Worm (Caenorhabditis elegans): Measurements from ENCODE around the gene H10D18.1.

The H10D18.1 gene

ce11 chrV:3773618-3774017 lies 41.4 kb upstream of the H10D18.1 start:
- TF ChIP-seq elt-3 (tag; optimal IDR thresholded peaks at IDR 0.05) (no peak), alr-1 (tag; optimal IDR thresholded peaks at IDR 0.05) (no peak), F13H6.1 (tag; optimal IDR thresholded peaks at IDR 0.05) (no peak), gmeb-1 (tag; optimal IDR thresholded peaks at IDR 0.05) (no peak), blmp-1 (tag; optimal IDR thresholded peaks at IDR 0.05; ENCODE audit: insufficient read depth) (no peak), nhr-11 (tag; optimal IDR thresholded peaks at IDR 0.05) (no peak), ama-1 (optimal IDR thresholded peaks at IDR 0.05) (no peak), egl-27 (tag; optimal IDR thresholded peaks at IDR 0.05) (no peak), aly-2 (tag; optimal IDR thresholded peaks at IDR 0.05) (no peak), nhr-23 (tag; optimal IDR thresholded peaks at IDR 0.05) (no peak), peb-1 (tag; optimal IDR thresholded peaks at IDR 0.05) (no peak), ceh-16 (tag; optimal IDR thresholded peaks at IDR 0.05) (no peak), fos-1 (tag; optimal IDR thresholded peaks at IDR 0.05) (no peak)

ce11 chrV:3774653-3775052 lies 40.4 kb upstream of the H10D18.1 start:
- no peak for TF ChIP-seq nhr-21 (tag; optimal IDR thresholded peaks at IDR 0.05)
- TF ChIP-seq Y55F3AM.14 (GFP tag; optimal IDR thresholded peaks at IDR 0.05): no peak
- no peak for TF ChIP-seq alr-1 (tag; optimal IDR thresholded peaks at IDR 0.05)
- TF ChIP-seq lsy-2 (tag; optimal IDR thresholded peaks at IDR 0.05): no peak
- TF ChIP-seq aly-2 (tag; optimal IDR thresholded peaks at IDR 0.05): no peak
- TF ChIP-seq lin-13 (GFP tag; optimal IDR thresholded peaks at IDR 0.05): no peak
- no peak for TF ChIP-seq fos-1 (tag; optimal IDR thresholded peaks at IDR 0.05)

ce11 chrV:3776086-3776589 lies 38.9 kb upstream of the H10D18.1 start, which contains the start of gene cysl-3:
Gene cysl-3 (minus strand): TSS chrV:3776136.
- no peak for TF ChIP-seq fos-1 (tag; optimal IDR thresholded peaks at IDR 0.05)
- TF ChIP-seq peb-1 (tag; optimal IDR thresholded peaks at IDR 0.05): no peak
- TF ChIP-seq alr-1 (tag; optimal IDR thresholded peaks at IDR 0.05): no peak
- TF ChIP-seq nhr-25 (tag; optimal IDR thresholded peaks at IDR 0.05): no peak
- TF ChIP-seq C34F6.9 (tag; optimal IDR thresholded peaks at IDR 0.05): no peak
- no peak for TF ChIP-seq R02D3.7 (tag; optimal IDR thresholded peaks at IDR 0.05)
- no peak for TF ChIP-seq blmp-1 (tag; optimal IDR thresholded peaks at IDR 0.05; ENCODE audit: insufficient read depth)
- TF ChIP-seq ztf-11 (tag; optimal IDR thresholded peaks at IDR 0.05): no peak
- TF ChIP-seq lin-13 (GFP tag; optimal IDR thresholded peaks at IDR 0.05): no peak
- no peak for TF ChIP-seq dmd-4 (tag; optimal IDR thresholded peaks at IDR 0.05)
- no peak for TF ChIP-seq ceh-16 (tag; optimal IDR thresholded peaks at IDR 0.05)
- TF ChIP-seq aly-2 (tag; optimal IDR thresholded peaks at IDR 0.05): no peak
- no peak for TF ChIP-seq nhr-237 (tag; optimal IDR thresholded peaks at IDR 0.05)
- TF ChIP-seq mdl-1 (tag; optimal IDR thresholded peaks at IDR 0.05): no peak

ce11 chrV:3776946-3777345 lies 38.1 kb upstream of the H10D18.1 start:
- TF ChIP-seq sma-9 (GFP tag; optimal IDR thresholded peaks at IDR 0.05): peak; percentile 31
- no peak for TF ChIP-seq sma-9 (tag; optimal IDR thresholded peaks at IDR 0.05)
- TF ChIP-seq ceh-82 (tag; optimal IDR thresholded peaks at IDR 0.05): no peak
- TF ChIP-seq nhr-21 (tag; optimal IDR thresholded peaks at IDR 0.05): no peak
- no peak for TF ChIP-seq crh-2 (tag; optimal IDR thresholded peaks at IDR 0.05)
- TF ChIP-seq lin-11 (tag; optimal IDR thresholded peaks at IDR 0.05): no peak
- TF ChIP-seq skn-1 (tag; optimal IDR thresholded peaks at IDR 0.05): no peak
- no peak for TF ChIP-seq unc-39 (tag; optimal IDR thresholded peaks at IDR 0.05)
- TF ChIP-seq elt-3 (tag; optimal IDR thresholded peaks at IDR 0.05): no peak
- TF ChIP-seq ceh-16 (tag; optimal IDR thresholded peaks at IDR 0.05): no peak
- no peak for TF ChIP-seq nhr-11 (tag; optimal IDR thresholded peaks at IDR 0.05)
- TF ChIP-seq aly-2 (tag; optimal IDR thresholded peaks at IDR 0.05): no peak
- no peak for TF ChIP-seq mbf-1 (tag; optimal IDR thresholded peaks at IDR 0.05)
- no peak for TF ChIP-seq elt-1 (tag; optimal IDR thresholded peaks at IDR 0.05)
- no peak for TF ChIP-seq ZK546.5 (tag; optimal IDR thresholded peaks at IDR 0.05)
- TF ChIP-seq mdl-1 (tag; optimal IDR thresholded peaks at IDR 0.05): no peak
- TF ChIP-seq fos-1 (tag; optimal IDR thresholded peaks at IDR 0.05): peak; percentile 61
- no peak for TF ChIP-seq F13H6.1 (tag; optimal IDR thresholded peaks at IDR 0.05)
- peak; percentile 49 for TF ChIP-seq gmeb-1 (tag; optimal IDR thresholded peaks at IDR 0.05)
- TF ChIP-seq lin-13 (GFP tag; optimal IDR thresholded peaks at IDR 0.05): no peak
- TF ChIP-seq alr-1 (tag; optimal IDR thresholded peaks at IDR 0.05): no peak
- no peak for TF ChIP-seq lsy-2 (tag; optimal IDR thresholded peaks at IDR 0.05)
- no peak for TF ChIP-seq egl-27 (tag; optimal IDR thresholded peaks at IDR 0.05)
- TF ChIP-seq nhr-129 (tag; optimal IDR thresholded peaks at IDR 0.05): peak; percentile 16
- TF ChIP-seq lin-39 (tag; optimal IDR thresholded peaks at IDR 0.05): no peak

Data from whole organism, L2 larva.